Worm (Caenorhabditis elegans): ENCODE measurements around the gene F14D7.6.

ce11 chrV:14301076-14301475, at the start of gene F14D7.6:
- TF ChIP-seq Y79H2A.3 (GFP tag; conservative IDR thresholded peaks at IDR 0.05) (no peak), nfya-1 (tag; optimal IDR thresholded peaks at IDR 0.05; ENCODE audit: borderline replicate concordance, insufficient read depth) (no peak), Y53F4B.3 (GFP tag; IDR thresholded peaks at IDR 0.05) (no peak), hrde-1 (tag; optimal IDR thresholded peaks at IDR 0.05; ENCODE audit: borderline replicate concordance) (no peak), F37B4.10 (GFP tag; IDR thresholded peaks at IDR 0.05) (no peak), Y95B8A.8 (GFP tag; IDR thresholded peaks at IDR 0.05) (no peak), ceh-79 (tag; optimal IDR thresholded peaks at IDR 0.05) (no peak), attf-6 (GFP tag; IDR thresholded peaks at IDR 0.05) (no peak), snpc-4 (GFP tag; optimal IDR thresholded peaks at IDR 0.05) (no peak), snpc-4 (tag; optimal IDR thresholded peaks at IDR 0.05) (no peak), egl-44 (GFP tag; IDR thresholded peaks at IDR 0.05) (no peak), ets-4 (GFP tag; optimal IDR thresholded peaks at IDR 0.05) (no peak), rpc-1 (optimal IDR thresholded peaks at IDR 0.05) (no peak), rpc-1 (tag; optimal IDR thresholded peaks at IDR 0.05) (no peak), repo-1 (tag; optimal IDR thresholded peaks at IDR 0.05) (no peak)

All from whole organism, young adult.